Worm (Caenorhabditis elegans): Measurements from ENCODE around the gene M03C11.9.

M03C11.9 gene

DNA sequence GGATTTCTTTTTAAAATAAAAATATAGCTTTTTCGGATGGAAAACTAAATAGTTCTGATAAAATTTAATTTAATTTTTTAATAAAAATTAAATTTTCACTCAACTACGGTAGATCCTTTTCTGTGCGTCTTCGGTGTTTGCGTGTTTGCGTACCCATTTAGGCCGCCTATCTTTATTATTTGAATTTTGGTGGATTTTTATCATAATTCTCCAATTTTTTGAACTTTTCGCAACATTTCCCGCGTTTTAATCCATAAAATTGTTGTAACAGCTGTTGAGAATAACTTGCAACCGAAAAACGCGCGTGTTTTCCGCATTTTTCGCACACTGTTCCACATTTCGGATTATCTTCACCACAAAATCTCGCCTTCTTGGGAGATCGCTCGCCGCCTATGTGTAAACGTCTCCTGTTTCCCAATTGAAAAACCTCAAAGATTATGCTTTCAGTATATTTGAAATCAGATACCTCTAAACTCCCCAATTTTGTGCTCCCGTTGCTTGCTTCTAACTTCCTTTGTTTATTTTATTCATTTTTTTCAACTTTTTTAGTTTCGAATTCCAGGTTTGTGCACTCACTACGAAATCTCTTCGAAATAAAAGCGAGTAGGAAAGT is 39.8 kb downstream of the M03C11.9 start, which contains the start of gene T07C4.3:
Gene T07C4.3 (plus strand): TSS at position 563 of the 613 bp plus-strand sequence.
- TF ChIP-seq lin-26 (GFP tag; IDR thresholded peaks at IDR 0.05) (no peak), nfya-2 (GFP tag; IDR thresholded peaks at IDR 0.05) (no peak), efl-1 (GFP tag; optimal IDR thresholded peaks at IDR 0.05) (peak; percentile 70), snpc-3.4 (tag; optimal IDR thresholded peaks at IDR 0.05) (no peak), pha-4 (tag; optimal IDR thresholded peaks at IDR 0.05) (no peak), ztf-3 (GFP tag; optimal IDR thresholded peaks at IDR 0.05) (no peak), ztf-6 (GFP tag; IDR thresholded peaks at IDR 0.05) (no peak), Y53F4B.3 (GFP tag; IDR thresholded peaks at IDR 0.05) (no peak), repo-1 (tag; optimal IDR thresholded peaks at IDR 0.05) (no peak), attf-3 (GFP tag; conservative IDR thresholded peaks at IDR 0.05) (no peak), F55B11.4 (tag; optimal IDR thresholded peaks at IDR 0.05; ENCODE audit: borderline replicate concordance, insufficient read depth) (no peak), Y56A3A.18 (GFP tag; IDR thresholded peaks at IDR 0.05) (no peak), hmg-1.2 (GFP tag; IDR thresholded peaks at IDR 0.05) (no peak), D2030.7 (GFP tag; IDR thresholded peaks at IDR 0.05) (peak; percentile 71), F52B5.7 (tag; optimal IDR thresholded peaks at IDR 0.05) (no peak), lin-54 (GFP tag; optimal IDR thresholded peaks at IDR 0.05) (peak; percentile 33), tlf-1 (GFP tag; optimal IDR thresholded peaks at IDR 0.05) (peak; percentile 44), dpl-1 (GFP tag; optimal IDR thresholded peaks at IDR 0.05) (peak; percentile 32), cebp-1 (GFP tag; IDR thresholded peaks at IDR 0.05) (no peak), cebp-1 (tag; optimal IDR thresholded peaks at IDR 0.05) (no peak), rpc-1 (optimal IDR thresholded peaks at IDR 0.05) (no peak), rpc-1 (tag; optimal IDR thresholded peaks at IDR 0.05) (no peak), athp-1 (tag; optimal IDR thresholded peaks at IDR 0.05) (no peak), bed-1 (GFP tag; IDR thresholded peaks at IDR 0.05) (no peak), madf-8 (GFP tag; conservative IDR thresholded peaks at IDR 0.05) (peak; percentile 59), nhr-120 (GFP tag; IDR thresholded peaks at IDR 0.05) (no peak), lsl-1 (GFP tag; optimal IDR thresholded peaks at IDR 0.05) (peak; percentile 83), zim-3 (tag; optimal IDR thresholded peaks at IDR 0.05) (no peak), snpc-4 (GFP tag; optimal IDR thresholded peaks at IDR 0.05) (no peak), snpc-4 (tag; optimal IDR thresholded peaks at IDR 0.05) (no peak), ceh-100 (GFP tag; IDR thresholded peaks at IDR 0.05) (no peak), lir-1 (GFP tag; conservative IDR thresholded peaks at IDR 0.05) (no peak), cebp-2 (GFP tag; IDR thresholded peaks at IDR 0.05) (no peak), B0261.1 (tag; optimal IDR thresholded peaks at IDR 0.05) (no peak), B0336.3 (GFP tag; IDR thresholded peaks at IDR 0.05) (no peak), dox-1 (GFP tag; IDR thresholded peaks at IDR 0.05) (0 out of 2 replicates have a peak, but pooled peaks have one; percentile 19), F33H1.4 (GFP tag; IDR thresholded peaks at IDR 0.05) (peak; percentile 49; the same call in 1 of the 2 replicates), madf-6 (GFP tag; IDR thresholded peaks at IDR 0.05) (peak; percentile 79), egl-18 (GFP tag; IDR thresholded peaks at IDR 0.05) (no peak), hsf-1 (GFP tag; IDR thresholded peaks at IDR 0.05) (0 out of 2 replicates have a peak, but pooled peaks have one; percentile 27), xnd-1 (tag; optimal IDR thresholded peaks at IDR 0.05) (peak; percentile 28), let-607 (tag; optimal IDR thresholded peaks at IDR 0.05) (no peak), ceh-91 (GFP tag; IDR thresholded peaks at IDR 0.05) (peak; percentile 65), bed-2 (GFP tag; IDR thresholded peaks at IDR 0.05) (no peak), aptf-3 (GFP tag; IDR thresholded peaks at IDR 0.05) (no peak), hlh-12 (tag; optimal IDR thresholded peaks at IDR 0.05) (no peak), B0019.2 (GFP tag; conservative IDR thresholded peaks at IDR 0.05) (peak; percentile 63; the same call in 1 of the 2 replicates), ceh-79 (tag; optimal IDR thresholded peaks at IDR 0.05) (no peak), somi-1 (GFP tag; optimal IDR thresholded peaks at IDR 0.05) (no peak), ekl-4 (GFP tag; IDR thresholded peaks at IDR 0.05) (no peak)
